Fruit fly (Drosophila melanogaster) whole organism, embryonic: ENCODE results near the gene Sld5.
A peak's percentile ranks its signal among the peaks of the same experiment; 100 is the strongest.

Source experiments
- CG10462 ChIP-seq: fragments of 200-800 bp; sonication (Bioruptor generic); optimal IDR thresholded peaks from 2 replicates; lab custom pipeline; 2016; ENCODE audit warnings: missing biosample characterization, missing genetic modification characterization
- CG14441 ChIP-seq: fragments of 200-800 bp; sonication (Bioruptor generic); IDR thresholded peaks from 2 replicates; pipeline ENCODE4 v1.3.6; 2022; ENCODE audit warnings: missing biosample characterization, missing genetic modification characterization
- CG14860 ChIP-seq: fragments of 200-800 bp; sonication (Bioruptor generic); IDR thresholded peaks from 3 replicates; pipeline ENCODE4 v1.3.6; 2022; ENCODE audit warnings: missing biosample characterization, missing genetic modification characterization; ENCODE audit not compliant: partially characterized antibody
- CG15073 ChIP-seq: fragments of 200-800 bp; sonication (Bioruptor generic); optimal IDR thresholded peaks from 2 replicates; lab custom pipeline; 2016; ENCODE audit warnings: missing biosample characterization, missing genetic modification characterization
- CG1602 ChIP-seq: fragments of 200-800 bp; sonication (Bioruptor generic); optimal IDR thresholded peaks from 3 replicates; lab custom pipeline; 2016; ENCODE audit warnings: missing biosample characterization, missing genetic modification characterization
- CG16863 ChIP-seq: fragments of 200-800 bp; sonication (Bioruptor generic); optimal IDR thresholded peaks from 3 replicates; lab custom pipeline; 2016; ENCODE audit warnings: missing biosample characterization, missing genetic modification characterization
- CG17829 ChIP-seq: fragments of 200-800 bp; optimal IDR thresholded peaks from 2 replicates; lab custom pipeline; 2019; ENCODE audit warnings: missing biosample characterization, mild to moderate bottlenecking, missing genetic modification characterization, moderate library complexity
- CG32772 ChIP-seq: fragments of 200-800 bp; sonication (Bioruptor generic); IDR thresholded peaks from 2 replicates; pipeline ENCODE4 v1.3.6; 2022; ENCODE audit warnings: missing biosample characterization, missing genetic modification characterization
- CG34224 ChIP-seq: fragments of 200-800 bp; sonication (Bioruptor generic); IDR thresholded peaks from 3 replicates; pipeline ENCODE4 v1.3.6; 2022; ENCODE audit warnings: missing biosample characterization, missing genetic modification characterization; ENCODE audit not compliant: partially characterized antibody
- CG3847 ChIP-seq: fragments of 200-800 bp; sonication (Bioruptor generic); IDR thresholded peaks from 2 replicates; pipeline ENCODE4 v1.3.6; 2022; ENCODE audit warnings: missing biosample characterization, missing genetic modification characterization
- CG4282 ChIP-seq: fragments of 200-800 bp; sonication (Bioruptor generic); optimal IDR thresholded peaks from 2 replicates; lab custom pipeline; 2016; ENCODE audit warnings: missing biosample characterization, missing genetic modification characterization
- CG6272 ChIP-seq: fragments of 200-800 bp; sonication (Bioruptor generic); IDR thresholded peaks from 2 replicates; pipeline ENCODE4 v1.3.6; 2022; ENCODE audit warnings: missing biosample characterization, missing genetic modification characterization
- CG6765 ChIP-seq: fragments of 200-800 bp; sonication (Bioruptor generic); optimal IDR thresholded peaks from 3 replicates; lab custom pipeline; 2017; ENCODE audit warnings: missing biosample characterization, mild to moderate bottlenecking, missing genetic modification characterization
- CG7372 ChIP-seq: fragments of 200-800 bp; sonication (Bioruptor generic); IDR thresholded peaks from 2 replicates; pipeline ENCODE4 v1.3.6; 2022; ENCODE audit warnings: missing biosample characterization, missing genetic modification characterization
- CG7963 ChIP-seq: fragments of 200-800 bp; sonication (Bioruptor generic); IDR thresholded peaks from 3 replicates; pipeline ENCODE4 v1.3.6; 2022; ENCODE audit warnings: missing biosample characterization, missing genetic modification characterization; ENCODE audit not compliant: partially characterized antibody
- CG8281 ChIP-seq: fragments of 200-800 bp; sonication (Bioruptor generic); optimal IDR thresholded peaks from 2 replicates; lab custom pipeline; 2018; ENCODE audit warnings: missing biosample characterization, mild to moderate bottlenecking, missing genetic modification characterization, moderate library complexity
- CG8290 ChIP-seq, 3 experiments: fragments of 200-800 bp; sonication (Bioruptor generic); optimal IDR thresholded peaks; 2 replicates each; lab custom pipeline; 2016 to 2019; ENCODE audit warnings: missing biosample characterization in 3 of 3, missing genetic modification characterization in 3 of 3, mild to moderate bottlenecking in 2 of 3, moderate library complexity in 1 of 3
- CG8765 ChIP-seq: fragments of 200-800 bp; sonication (Bioruptor generic); IDR thresholded peaks from 2 replicates; pipeline ENCODE4 v1.3.6; 2022; ENCODE audit warnings: missing biosample characterization, missing genetic modification characterization
- CG8924 ChIP-seq: fragments of 200-800 bp; optimal IDR thresholded peaks from 3 replicates; lab custom pipeline; 2019; ENCODE audit warnings: missing biosample characterization, mild to moderate bottlenecking, missing genetic modification characterization, moderate library complexity
- D19A ChIP-seq: fragments of 200-800 bp; optimal IDR thresholded peaks from 3 replicates; lab custom pipeline; 2019; ENCODE audit warnings: missing biosample characterization, mild to moderate bottlenecking, missing genetic modification characterization, moderate library complexity
- Doc3 ChIP-seq: fragments of 200-800 bp; sonication (Bioruptor generic); IDR thresholded peaks from 3 replicates; pipeline ENCODE4 v1.3.6; 2022; ENCODE audit warnings: missing biosample characterization, missing genetic modification characterization; ENCODE audit not compliant: partially characterized antibody
- Fer2 ChIP-seq: fragments of 200-800 bp; sonication (Bioruptor generic); optimal IDR thresholded peaks from 2 replicates; lab custom pipeline; 2018; ENCODE audit warnings: missing biosample characterization, mild to moderate bottlenecking, missing genetic modification characterization, moderate library complexity
- Hey ChIP-seq: fragments of 200-800 bp; sonication (Bioruptor generic); optimal IDR thresholded peaks from 3 replicates; lab custom pipeline; 2018; ENCODE audit warnings: missing biosample characterization, mild to moderate bottlenecking, missing genetic modification characterization
- MTF-1 ChIP-seq: fragments of 200-800 bp; sonication (Bioruptor generic); optimal IDR thresholded peaks from 2 replicates; lab custom pipeline; 2018; ENCODE audit warnings: missing biosample characterization, mild to moderate bottlenecking, missing genetic modification characterization, borderline replicate concordance
- Med ChIP-seq: fragments of 200-800 bp; sonication (Bioruptor generic); peaks from one replicate; lab custom pipeline; 2016; ENCODE audit warnings: missing biosample characterization, missing genetic modification characterization, mild to moderate bottlenecking, inconsistent platforms, moderate library complexity
- Nf-YC ChIP-seq: fragments of 200-800 bp; optimal IDR thresholded peaks from 3 replicates; lab custom pipeline; 2019; ENCODE audit warnings: missing biosample characterization, mild to moderate bottlenecking, missing genetic modification characterization, moderate library complexity
- PHDP ChIP-seq: fragments of 200-800 bp; sonication (Bioruptor generic); optimal IDR thresholded peaks from 3 replicates; lab custom pipeline; 2018; ENCODE audit warnings: missing biosample characterization, mild to moderate bottlenecking, missing genetic modification characterization, moderate library complexity
- Sry-β ChIP-seq: fragments of 200-800 bp; sonication (Bioruptor generic); optimal IDR thresholded peaks from 2 replicates; lab custom pipeline; 2018; ENCODE audit warnings: missing biosample characterization, mild to moderate bottlenecking, missing genetic modification characterization, moderate library complexity
- abd-A ChIP-seq: fragments of 200-800 bp; sonication (Bioruptor generic); optimal IDR thresholded peaks from 3 replicates; lab custom pipeline; 2019; ENCODE audit warnings: missing biosample characterization, mild to moderate bottlenecking, missing genetic modification characterization, moderate library complexity
- al ChIP-seq: fragments of 200-800 bp; sonication (Bioruptor generic); IDR thresholded peaks from 2 replicates; pipeline ENCODE4 v1.3.6; 2022; ENCODE audit warnings: missing biosample characterization, missing genetic modification characterization
- bbx ChIP-seq: fragments of 200-800 bp; sonication (Bioruptor generic); IDR thresholded peaks from 2 replicates; pipeline ENCODE4 v1.3.6; 2022; ENCODE audit warnings: missing biosample characterization, missing genetic modification characterization; ENCODE audit not compliant: partially characterized antibody
- cg ChIP-seq: fragments of 200-800 bp; sonication (Bioruptor generic); optimal IDR thresholded peaks from 3 replicates; lab custom pipeline; 2019; ENCODE audit warnings: missing biosample characterization, mild to moderate bottlenecking, missing genetic modification characterization, moderate library complexity
- dimm ChIP-seq: fragments of 200-800 bp; sonication (Bioruptor generic); IDR thresholded peaks from 2 replicates; pipeline ENCODE4 v1.3.6; 2022; ENCODE audit warnings: missing biosample characterization, missing genetic modification characterization
- gce ChIP-seq: fragments of 200-800 bp; sonication (Bioruptor generic); IDR thresholded peaks from 3 replicates; pipeline ENCODE4 v1.3.6; 2022; ENCODE audit warnings: missing biosample characterization, missing genetic modification characterization
- hth ChIP-seq: fragments of >200 bp; optimal IDR thresholded peaks from 2 replicates; lab custom pipeline; 2017; ENCODE audit warnings: inconsistent platforms
- kah ChIP-seq: fragments of 200-800 bp; sonication (Bioruptor generic); optimal IDR thresholded peaks from 2 replicates; lab custom pipeline; 2018; ENCODE audit warnings: missing biosample characterization, mild to moderate bottlenecking, missing genetic modification characterization
- maf-S ChIP-seq: fragments of 200-800 bp; sonication (Bioruptor generic); optimal IDR thresholded peaks from 2 replicates; lab custom pipeline; 2016; ENCODE audit warnings: missing biosample characterization, missing genetic modification characterization
- oc ChIP-seq: fragments of 200-800 bp; sonication (Bioruptor generic); optimal IDR thresholded peaks from 2 replicates; lab custom pipeline; 2018; ENCODE audit warnings: missing biosample characterization, mild to moderate bottlenecking, missing genetic modification characterization, moderate library complexity
- odd ChIP-seq: fragments of 200-800 bp; sonication (Bioruptor generic); optimal IDR thresholded peaks from 2 replicates; lab custom pipeline; 2017; ENCODE audit warnings: missing biosample characterization, mild to moderate bottlenecking, missing genetic modification characterization
- pan ChIP-seq, 4 experiments: fragments of >200 bp in 3 of 4; fragments of 200-800 bp in 1 of 4; sonication (Bioruptor generic) in 1 of 4; optimal IDR thresholded peaks in 3 of 4; IDR thresholded peaks in 1 of 4; 2 replicates each; pipeline versions ENCODE4 v1.3.6 to Lab custom; 2017 to 2022; ENCODE audit warnings: missing biosample characterization in 2 of 4, missing genetic modification characterization in 2 of 4, mixed read lengths in 1 of 4
- row ChIP-seq: fragments of 200-800 bp; sonication (Bioruptor generic); IDR thresholded peaks from 3 replicates; pipeline ENCODE4 v1.3.6; 2022; ENCODE audit warnings: missing biosample characterization, missing genetic modification characterization
- sens ChIP-seq: fragments of 200-800 bp; sonication (Bioruptor generic); peaks from one replicate; lab custom pipeline; 2016; ENCODE audit warnings: missing biosample characterization, missing genetic modification characterization
- zfh1 ChIP-seq: fragments of 200-800 bp; sonication (Bioruptor generic); IDR thresholded peaks from 3 replicates; pipeline ENCODE4 v1.3.6; 2022; ENCODE audit warnings: missing biosample characterization, missing genetic modification characterization

Sld5 gene

dm6 chr3R:26036153-26037144, 19.9 kb downstream of the Sld5 start (continued):
- TF ChIP-seq CG3847 (GFP tag; lab: Robert Waterston, UW) (no peak), CG6272 (GFP tag; lab: Robert Waterston, UW) (no peak), CG14441 (GFP tag; lab: Robert Waterston, UW) (no peak), CG8281 (tag; lab: Kevin White, UChicago) (peak; percentile 77), Fer2 (peak; percentile 45), maf-S (peak; percentile 49), gce (GFP tag; lab: Robert Waterston, UW) (no peak; the same call in 2 of the 3 replicates), CG7372 (GFP tag; lab: Robert Waterston, UW) (0 out of 2 replicates have a peak, but pooled peaks have one; percentile 13), abd-A (tag; lab: Kevin White, UChicago) (peak; percentile 11), CG1602 (GFP tag; lab: Kevin White, UChicago) (peak; percentile 89), CG10462 (GFP tag; lab: Kevin White, UChicago) (peak; percentile 84), PHDP (peak; percentile 89), MTF-1 (GFP tag; lab: Kevin White, UChicago) (peak; percentile 67), al (GFP tag; lab: Robert Waterston, UW) (no peak), CG16863 (GFP tag; lab: Kevin White, UChicago) (peak; percentile 68), CG34224 (GFP tag; lab: Robert Waterston, UW) (no peak), bbx (GFP tag; lab: Robert Waterston, UW) (0 out of 2 replicates have a peak, but pooled peaks have one; percentile 40), zfh1 (no peak; the same call in none of the 3 replicates), pan (optimal IDR thresholded peaks at IDR 0.05; lab: Kevin White, UChicago) (no peak), pan (GFP tag; optimal IDR thresholded peaks at IDR 0.05 in 1 of 2, IDR thresholded peaks at IDR 0.05 in 1 of 2) (peak in 1 of 2 experiments; percentile 29), hth (lab: Kevin White, UChicago) (no peak)

- no peak for TF ChIP-seq CG15073 (GFP tag; lab: Kevin White, UChicago)
- TF ChIP-seq CG4282 = peak; percentile 7
- no peak for TF ChIP-seq Sry-β (GFP tag; lab: Kevin White, UChicago)
- no peak for TF ChIP-seq CG8765
- TF ChIP-seq row (GFP tag; lab: Robert Waterston, UW) = peak; percentile 56
- TF ChIP-seq CG6765 (GFP tag; lab: Kevin White, UChicago) = no peak
- no peak for TF ChIP-seq pan (optimal IDR thresholded peaks at IDR 0.05; lab: Kevin White, UChicago)
- peak in 1 of 2 experiments; percentile 25 for TF ChIP-seq pan (GFP tag; optimal IDR thresholded peaks at IDR 0.05 in 1 of 2, IDR thresholded peaks at IDR 0.05 in 1 of 2)
- no peak for TF ChIP-seq Nf-YC (tag; lab: Kevin White, UChicago)
- TF ChIP-seq CG14860 (GFP tag; lab: Robert Waterston, UW) = 0 out of 3 replicates have a peak, but pooled peaks have one; percentile 35
- TF ChIP-seq dimm (GFP tag; lab: Robert Waterston, UW) = no peak
- no peak for TF ChIP-seq Doc3 (GFP tag; lab: Robert Waterston, UW)
- TF ChIP-seq sens = peak; percentile 70
- no peak for TF ChIP-seq D19A
- TF ChIP-seq, all 482 proteins: peak for 5
These were observed 21.0 kb downstream of the Sld5 start for dm6 chr3R:26035369-26035656.

dm6 chr3R:26034643-26035368, 21.5 kb downstream of the Sld5 start:
- TF ChIP-seq CG7963 (peak; percentile 40; the same call in 1 of the 3 replicates), CG10462 (GFP tag; lab: Kevin White, UChicago) (no peak), kah (GFP tag; lab: Kevin White, UChicago) (peak; percentile 60), CG6272 (GFP tag; lab: Robert Waterston, UW) (no peak), oc (peak; percentile 1), CG8924 (peak; percentile 77), CG8290 (GFP tag; optimal IDR thresholded peaks at IDR 0.05; lab: Kevin White, UChicago) (no peak), CG8290 (tag; optimal IDR thresholded peaks at IDR 0.05; lab: Kevin White, UChicago) (no peak), odd (GFP tag; lab: Kevin White, UChicago) (peak; percentile 61), CG32772 (GFP tag; lab: Robert Waterston, UW) (0 out of 2 replicates have a peak, but pooled peaks have one; percentile 15), cg (peak; percentile 51), Med (GFP tag; lab: Kevin White, UChicago) (peak; percentile 25), Hey (tag; lab: Kevin White, UChicago) (peak; percentile 63), CG17829 (tag; lab: Kevin White, UChicago) (peak; percentile 6)
